Fruit fly (Drosophila melanogaster) whole organism, embryonic: ENCODE data around the gene CG17959.

Source experiments
- Ada2b ChIP-seq: fragments of 200-800 bp; sonication (Bioruptor generic); IDR thresholded peaks from 2 replicates; pipeline ENCODE4 v1.3.6; 2022; ENCODE audit warnings: missing biosample characterization, missing genetic modification characterization
- Asciz ChIP-seq: fragments of 200-800 bp; sonication (Bioruptor generic); optimal IDR thresholded peaks from 2 replicates; lab custom pipeline; 2017; ENCODE audit warnings: missing biosample characterization, mild to moderate bottlenecking, missing genetic modification characterization, missing genetic modification reagents
- Bteb2 ChIP-seq: fragments of 200-800 bp; sonication (Bioruptor generic); optimal IDR thresholded peaks from 2 replicates; lab custom pipeline; 2016; ENCODE audit warnings: missing biosample characterization, missing genetic modification characterization
- CG10321 ChIP-seq: fragments of 200-800 bp; sonication (Bioruptor generic); IDR thresholded peaks from 2 replicates; pipeline ENCODE4 v1.3.6; 2022; ENCODE audit warnings: missing biosample characterization, missing genetic modification characterization
- CG12104 ChIP-seq: fragments of 200-800 bp; sonication (Bioruptor generic); optimal IDR thresholded peaks from 3 replicates; lab custom pipeline; 2016; ENCODE audit warnings: missing biosample characterization, missing genetic modification characterization
- CG14050 ChIP-seq: fragments of 200-800 bp; sonication (Bioruptor generic); IDR thresholded peaks from 3 replicates; pipeline ENCODE4 v1.3.6; 2022; ENCODE audit warnings: missing biosample characterization, missing genetic modification characterization
- CG15011 ChIP-seq: fragments of 200-800 bp; sonication (Bioruptor generic); optimal IDR thresholded peaks from 3 replicates; lab custom pipeline; 2018; ENCODE audit warnings: missing biosample characterization, mild to moderate bottlenecking, missing genetic modification characterization
- CG16863 ChIP-seq: fragments of 200-800 bp; sonication (Bioruptor generic); optimal IDR thresholded peaks from 3 replicates; lab custom pipeline; 2016; ENCODE audit warnings: missing biosample characterization, missing genetic modification characterization
- CG1832 ChIP-seq: fragments of 200-800 bp; sonication (Bioruptor generic); optimal IDR thresholded peaks from 2 replicates; lab custom pipeline; 2017; ENCODE audit warnings: missing biosample characterization, mild to moderate bottlenecking, missing genetic modification characterization, inconsistent platforms
- CG18476 ChIP-seq: fragments of 200-800 bp; sonication (Bioruptor generic); optimal IDR thresholded peaks from 2 replicates; lab custom pipeline; 2016; ENCODE audit warnings: missing biosample characterization, mild to moderate bottlenecking, missing genetic modification characterization
- CG18619 ChIP-seq: fragments of 200-800 bp; sonication (Bioruptor generic); optimal IDR thresholded peaks from 3 replicates; lab custom pipeline; 2017; ENCODE audit warnings: missing biosample characterization, mild to moderate bottlenecking, missing genetic modification characterization
- CG33213 ChIP-seq: fragments of 200-800 bp; sonication (Bioruptor generic); optimal IDR thresholded peaks from 3 replicates; lab custom pipeline; 2016; ENCODE audit warnings: missing biosample characterization, missing genetic modification characterization
- CG34376 ChIP-seq: fragments of 200-800 bp; sonication (Bioruptor generic); optimal IDR thresholded peaks from 2 replicates; lab custom pipeline; 2018; ENCODE audit warnings: missing biosample characterization, mild to moderate bottlenecking, missing genetic modification characterization
- CG34422 ChIP-seq: fragments of 200-800 bp; sonication (Bioruptor generic); IDR thresholded peaks from 3 replicates; pipeline ENCODE4 v1.3.6; 2022; ENCODE audit warnings: missing biosample characterization, missing genetic modification characterization
- CG4424 ChIP-seq: fragments of 200-800 bp; sonication (Bioruptor generic); optimal IDR thresholded peaks from 3 replicates; lab custom pipeline; 2016; ENCODE audit warnings: missing biosample characterization, missing genetic modification characterization
- CG4617 ChIP-seq: fragments of 200-800 bp; sonication (Bioruptor generic); optimal IDR thresholded peaks from 3 replicates; lab custom pipeline; 2016; ENCODE audit warnings: missing biosample characterization, missing genetic modification characterization, borderline replicate concordance
- CG5953 ChIP-seq: fragments of 200-800 bp; sonication (Bioruptor generic); IDR thresholded peaks from 2 replicates; pipeline ENCODE4 v1.3.6; 2022; ENCODE audit warnings: missing biosample characterization, missing genetic modification characterization
- CHES-1-like ChIP-seq: fragments of 200-800 bp; sonication (Bioruptor generic); optimal IDR thresholded peaks from 2 replicates; lab custom pipeline; 2016; ENCODE audit warnings: missing biosample characterization, missing genetic modification characterization
- D19B ChIP-seq: fragments of 200-800 bp; sonication (Bioruptor generic); optimal IDR thresholded peaks from 2 replicates; lab custom pipeline; 2017; ENCODE audit warnings: missing biosample characterization, mild to moderate bottlenecking, missing genetic modification characterization
- Dad ChIP-seq: fragments of 200-800 bp; sonication (Bioruptor generic); optimal IDR thresholded peaks from 3 replicates; lab custom pipeline; 2016; ENCODE audit warnings: missing biosample characterization, missing genetic modification characterization
- Hr51 ChIP-seq, 2 experiments: fragments of 200-800 bp; sonication (Bioruptor generic); optimal IDR thresholded peaks; 2 replicates in 1 of 2; 3 replicates in 1 of 2; lab custom pipeline; 2016 to 2018; ENCODE audit warnings: missing biosample characterization in 2 of 2, missing genetic modification characterization in 2 of 2, mild to moderate bottlenecking in 1 of 2, moderate library complexity in 1 of 2
- Kr ChIP-seq: fragments of 200-800 bp; sonication (Bioruptor generic); optimal IDR thresholded peaks from 2 replicates; lab custom pipeline; 2017; ENCODE audit warnings: missing biosample characterization, mild to moderate bottlenecking, missing genetic modification characterization
- Lhr ChIP-seq: fragments of 200-800 bp; sonication (Bioruptor generic); optimal IDR thresholded peaks from 3 replicates; lab custom pipeline; 2017; ENCODE audit warnings: mild to moderate bottlenecking, missing biosample characterization, missing genetic modification reagents, missing genetic modification characterization
- MTF-1 ChIP-seq: fragments of 200-800 bp; sonication (Bioruptor generic); optimal IDR thresholded peaks from 2 replicates; lab custom pipeline; 2018; ENCODE audit warnings: missing biosample characterization, mild to moderate bottlenecking, missing genetic modification characterization, borderline replicate concordance
- Meics ChIP-seq: fragments of 200-800 bp; sonication (Bioruptor generic); optimal IDR thresholded peaks from 2 replicates; lab custom pipeline; 2017; ENCODE audit warnings: missing biosample characterization, mild to moderate bottlenecking, missing genetic modification characterization
- Mrtf ChIP-seq: fragments of 200-800 bp; sonication (Bioruptor generic); IDR thresholded peaks from 3 replicates; pipeline ENCODE4 v1.3.6; 2022; ENCODE audit warnings: missing biosample characterization, missing genetic modification characterization
- Neu2 ChIP-seq: fragments of 200-800 bp; sonication (Bioruptor generic); optimal IDR thresholded peaks from 3 replicates; lab custom pipeline; 2016; ENCODE audit warnings: missing biosample characterization, missing genetic modification characterization, borderline replicate concordance
- Poxn ChIP-seq: fragments of 200-800 bp; sonication (Bioruptor generic); IDR thresholded peaks from 2 replicates; pipeline ENCODE4 v1.3.6; 2022; ENCODE audit warnings: missing biosample characterization, missing genetic modification characterization
- Sin3A ChIP-seq: fragments of >200 bp; optimal IDR thresholded peaks from 2 replicates; lab custom pipeline; 2018
- Ssrp ChIP-seq: fragments of 200-800 bp; sonication (Bioruptor generic); optimal IDR thresholded peaks from 2 replicates; lab custom pipeline; 2018; ENCODE audit warnings: missing biosample characterization, mild to moderate bottlenecking, missing genetic modification characterization, moderate library complexity
- Trl ChIP-seq, 3 experiments: fragments of >200 bp in 2 of 3; fragments of 200-800 bp in 1 of 3; sonication (Bioruptor generic) in 1 of 3; optimal IDR thresholded peaks; 2 replicates in 1 of 3; 3 replicates in 2 of 3; lab custom pipeline; 2016 to 2017; ENCODE audit warnings: missing biosample characterization in 1 of 3, missing genetic modification characterization in 1 of 3
- YL-1 ChIP-seq: fragments of 200-800 bp; sonication (Bioruptor generic); optimal IDR thresholded peaks from 3 replicates; lab custom pipeline; 2017; ENCODE audit warnings: missing biosample characterization, mild to moderate bottlenecking, missing genetic modification characterization
- bowl ChIP-seq: fragments of 200-800 bp; sonication (Bioruptor generic); IDR thresholded peaks from 2 replicates; pipeline ENCODE4 v1.3.6; 2022; ENCODE audit warnings: missing biosample characterization, missing genetic modification characterization
- cato ChIP-seq: fragments of 200-800 bp; sonication (Bioruptor generic); optimal IDR thresholded peaks from 2 replicates; lab custom pipeline; 2016; ENCODE audit warnings: missing biosample characterization, missing genetic modification characterization, borderline replicate concordance
- chm ChIP-seq: fragments of 200-800 bp; sonication (Bioruptor generic); IDR thresholded peaks from 2 replicates; pipeline ENCODE4 v1.3.6; 2022; ENCODE audit warnings: missing biosample characterization, missing genetic modification characterization
- ewg ChIP-seq: fragments of 200-800 bp; sonication (Bioruptor generic); optimal IDR thresholded peaks from 3 replicates; lab custom pipeline; 2017; ENCODE audit warnings: mild to moderate bottlenecking, missing biosample characterization, missing genetic modification reagents, missing genetic modification characterization
- grau ChIP-seq: fragments of 200-800 bp; optimal IDR thresholded peaks from 3 replicates; lab custom pipeline; 2019; ENCODE audit warnings: missing biosample characterization, mild to moderate bottlenecking, missing genetic modification characterization, moderate library complexity
- kay ChIP-seq: fragments of 200-800 bp; sonication (Bioruptor generic); optimal IDR thresholded peaks from 2 replicates; lab custom pipeline; 2016; ENCODE audit warnings: missing biosample characterization, missing genetic modification characterization
- lbe ChIP-seq: fragments of 200-800 bp; sonication (Bioruptor generic); optimal IDR thresholded peaks from 2 replicates; lab custom pipeline; 2016; ENCODE audit warnings: missing biosample characterization, mild to moderate bottlenecking, missing genetic modification characterization
- lmd ChIP-seq: fragments of 200-800 bp; sonication (Bioruptor generic); IDR thresholded peaks from 2 replicates; pipeline ENCODE4 v1.3.6; 2022; ENCODE audit warnings: missing biosample characterization, missing genetic modification characterization
- lola ChIP-seq, 3 experiments: fragments of >200 bp in 2 of 3; fragments of 200-800 bp in 1 of 3; sonication (Bioruptor generic) in 1 of 3; optimal IDR thresholded peaks; 2 replicates each; lab custom pipeline; 2017 to 2019; ENCODE audit warnings: missing biosample characterization in 3 of 3, missing genetic modification characterization in 3 of 3, mild to moderate bottlenecking in 1 of 3, moderate library complexity in 1 of 3
- peb ChIP-seq: fragments of 200-800 bp; sonication (Bioruptor generic); IDR thresholded peaks from 2 replicates; pipeline ENCODE4 v1.3.6; 2022; ENCODE audit warnings: missing biosample characterization, missing genetic modification characterization
- rib ChIP-seq: fragments of 200-800 bp; sonication (Bioruptor generic); IDR thresholded peaks from 2 replicates; pipeline ENCODE4 v1.3.6; 2022; ENCODE audit warnings: missing biosample characterization, missing genetic modification characterization
- salm ChIP-seq: fragments of 200-800 bp; sonication (Bioruptor generic); optimal IDR thresholded peaks from 2 replicates; lab custom pipeline; 2018; ENCODE audit warnings: missing biosample characterization, mild to moderate bottlenecking, missing genetic modification characterization
- schlank ChIP-seq: fragments of 200-800 bp; sonication (Bioruptor generic); optimal IDR thresholded peaks from 2 replicates; lab custom pipeline; 2018; ENCODE audit warnings: missing biosample characterization, mild to moderate bottlenecking, missing genetic modification characterization
- sqz ChIP-seq: fragments of 200-800 bp; sonication (Bioruptor generic); optimal IDR thresholded peaks from 3 replicates; lab custom pipeline; 2018; ENCODE audit warnings: missing biosample characterization, mild to moderate bottlenecking, missing genetic modification characterization
- tgo ChIP-seq: fragments of 200-800 bp; sonication (Bioruptor generic); IDR thresholded peaks from 3 replicates; pipeline ENCODE4 v1.3.6; 2022; ENCODE audit warnings: missing biosample characterization, missing genetic modification characterization

CG17959 gene

DNA sequence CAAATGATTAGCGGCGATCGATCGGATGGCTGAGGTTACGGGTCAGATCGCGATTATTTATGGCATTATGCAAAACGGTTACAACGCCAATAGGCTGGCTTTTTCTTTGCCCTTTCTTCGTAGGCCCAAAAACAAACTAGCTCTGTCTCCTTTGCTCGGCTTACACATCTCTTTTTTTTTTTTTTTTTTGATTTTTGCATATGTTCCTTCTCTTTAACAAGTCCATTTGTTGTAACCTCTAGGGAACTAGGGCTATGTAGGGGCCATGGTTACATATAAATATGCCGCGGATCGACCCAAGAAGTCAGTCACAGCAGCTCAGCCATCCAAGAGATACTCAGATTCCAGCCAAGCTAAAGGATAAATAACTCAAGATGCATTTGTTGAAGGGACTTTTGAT, 5.8 kb upstream of the CG17959 start, which contains the start of gene CG14421:
TSS of gene CG14421 (plus strand) at position 301 of the 400 bp plus-strand sequence.
- TF ChIP-seq CG14050 (GFP tag; lab: Robert Waterston, UW) (no peak), CG15011 (GFP tag; lab: Kevin White, UChicago) (no peak), schlank (no peak), CG12104 (GFP tag; lab: Kevin White, UChicago) (no peak), Meics (GFP tag; lab: Kevin White, UChicago) (no peak), CG4617 (GFP tag; lab: Kevin White, UChicago) (no peak), YL-1 (no peak), Kr (no peak), MTF-1 (GFP tag; lab: Kevin White, UChicago) (no peak), Lhr (GFP tag; lab: Kevin White, UChicago) (no peak), lbe (GFP tag; lab: Kevin White, UChicago) (no peak), CHES-1-like (no peak), ewg (GFP tag; lab: Kevin White, UChicago) (no peak), Neu2 (GFP tag; lab: Kevin White, UChicago) (no peak)

DNA sequence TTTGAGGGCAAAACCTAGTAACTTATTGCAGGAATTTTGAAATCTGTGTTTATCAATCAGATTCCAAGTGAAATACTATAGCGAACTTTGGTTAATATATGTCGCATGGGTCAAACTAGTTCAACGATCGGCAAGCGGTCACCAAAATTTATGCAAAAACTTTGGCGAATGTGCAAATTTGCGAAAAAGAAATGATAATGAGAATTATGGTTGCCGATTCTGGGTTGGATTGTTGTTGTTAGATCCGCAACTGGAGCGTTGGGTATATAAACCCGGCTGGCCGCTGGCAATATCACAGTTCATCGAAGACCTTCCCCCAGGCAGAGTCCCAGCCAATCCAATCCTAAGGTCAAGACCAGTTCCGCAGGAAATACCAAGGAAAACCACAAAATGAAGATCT, 3.8 kb upstream of the CG17959 start, which contains the start of gene CG14422:
TSS of gene CG14422 (plus strand) at position 301 of the 400 bp plus-strand sequence.
- TF ChIP-seq tgo (GFP tag; lab: Robert Waterston, UW), result no peak
- TF ChIP-seq rib (GFP tag; lab: Robert Waterston, UW), result no peak
- TF ChIP-seq sqz (GFP tag; lab: Kevin White, UChicago), result no peak
- no peak for TF ChIP-seq CG5953
- no peak for TF ChIP-seq Sin3A (lab: Kevin White, UChicago)
- no peak for TF ChIP-seq Trl (optimal IDR thresholded peaks at IDR 0.05; lab: Kevin White, UChicago)
- TF ChIP-seq Trl (GFP tag; optimal IDR thresholded peaks at IDR 0.05; lab: Kevin White, UChicago), result no peak
- no peak for TF ChIP-seq CG34376 (GFP tag; lab: Kevin White, UChicago)
- no peak for TF ChIP-seq Dad
- TF ChIP-seq Ssrp (tag; lab: Kevin White, UChicago), result no peak
- TF ChIP-seq CG18619 (GFP tag; lab: Kevin White, UChicago), result no peak
- TF ChIP-seq lola (GFP tag; optimal IDR thresholded peaks at IDR 0.05; lab: Kevin White, UChicago), result no peak
- TF ChIP-seq Ada2b, result no peak
- TF ChIP-seq MTF-1 (GFP tag; lab: Kevin White, UChicago), result no peak
- no peak for TF ChIP-seq grau (tag; lab: Kevin White, UChicago)
- no peak for TF ChIP-seq CG10321 (GFP tag; lab: Robert Waterston, UW)
- no peak for TF ChIP-seq chm (GFP tag; lab: Robert Waterston, UW)
- TF ChIP-seq CG34422 (GFP tag; lab: Robert Waterston, UW), result no peak
- TF ChIP-seq cato (GFP tag; lab: Kevin White, UChicago), result no peak
- TF ChIP-seq salm (tag; lab: Kevin White, UChicago), result no peak

DNA sequence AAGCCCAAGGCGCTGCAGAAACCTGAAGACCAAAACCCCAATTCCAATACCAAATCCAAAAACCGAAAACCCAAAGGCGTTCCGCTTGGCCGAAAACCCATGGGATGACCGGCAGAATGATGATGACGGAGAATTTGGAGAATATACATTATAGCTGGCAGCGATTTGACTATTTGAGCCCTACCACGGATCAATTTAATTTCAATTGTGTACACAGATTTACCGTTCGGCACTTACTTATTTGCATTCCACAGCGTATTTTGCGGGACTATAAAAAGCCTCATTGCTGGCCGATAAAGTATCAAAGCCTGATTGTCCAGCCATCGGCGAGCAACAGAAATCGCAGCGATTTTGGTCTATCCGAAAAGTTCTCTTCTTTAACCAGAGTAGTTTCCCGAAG, 1.8 kb upstream of the CG17959 start, which contains the start of gene CG14423:
TSS of gene CG14423 (plus strand) at position 301 of the 400 bp plus-strand sequence.
- TF ChIP-seq CG33213 (GFP tag; lab: Kevin White, UChicago) (no peak), peb (no peak), kay (GFP tag; lab: Kevin White, UChicago) (no peak), Asciz (no peak), CG18476 (GFP tag; lab: Kevin White, UChicago) (no peak), D19B (no peak), bowl (GFP tag; lab: Robert Waterston, UW) (no peak), CG16863 (GFP tag; lab: Kevin White, UChicago) (no peak), Mrtf (GFP tag; lab: Robert Waterston, UW) (no peak), CG4424 (no peak), Poxn (no peak), Hr51 (GFP tag; optimal IDR thresholded peaks at IDR 0.05; lab: Kevin White, UChicago) (no peak), CG1832 (GFP tag; lab: Kevin White, UChicago) (no peak), Bteb2 (GFP tag; lab: Kevin White, UChicago) (no peak), lmd (GFP tag; lab: Robert Waterston, UW) (no peak)
